Fruit fly (Drosophila melanogaster): ENCODE results near the gene Gfrl.

dm6 chr3R:20407771-20408315, 76.5 kb downstream of the Gfrl start, which contains the start of the genes Tmlh and eIF3g2:
- no peak for TF ChIP-seq hb (GFP tag; IDR thresholded peaks at IDR 0.05; ENCODE audit: partially characterized antibody)
- TF ChIP-seq CG7987 (GFP tag; optimal IDR thresholded peaks at IDR 0.05): no peak
- no peak for TF ChIP-seq CG8290 (GFP tag; optimal IDR thresholded peaks at IDR 0.05)
- TF ChIP-seq CG8290 (tag; optimal IDR thresholded peaks at IDR 0.05): no peak
- no peak for TF ChIP-seq CG4282 (GFP tag; optimal IDR thresholded peaks at IDR 0.05)
- no peak for TF ChIP-seq Kr (GFP tag; optimal IDR thresholded peaks at IDR 0.05)
- no peak for TF ChIP-seq usp (GFP tag; optimal IDR thresholded peaks at IDR 0.05)
- no peak for TF ChIP-seq CG2889 (GFP tag; IDR thresholded peaks at IDR 0.05)
- no peak for TF ChIP-seq Optix (GFP tag; IDR thresholded peaks at IDR 0.05)
- no peak for TF ChIP-seq CG15269 (tag; optimal IDR thresholded peaks at IDR 0.05)
- no peak for TF ChIP-seq seq (GFP tag; IDR thresholded peaks at IDR 0.05)
- no peak for TF ChIP-seq CG16863 (GFP tag; optimal IDR thresholded peaks at IDR 0.05)
- TF ChIP-seq h (optimal IDR thresholded peaks at IDR 0.05): no peak
- no peak for TF ChIP-seq CG12391 (tag; optimal IDR thresholded peaks at IDR 0.05)
- no peak for TF ChIP-seq tap (tag; optimal IDR thresholded peaks at IDR 0.05)
